Fruit fly (Drosophila melanogaster): ENCODE results near the gene TM9SF4.

Gene TM9SF4

dm6 chr2L:13793405-13793804 is 46.7 kb downstream of the TM9SF4 start, which contains the start of gene Sec71 (continued):
- no peak for TF ChIP-seq Hmx (GFP tag; optimal IDR thresholded peaks at IDR 0.05)
- TF ChIP-seq Spps (tag; optimal IDR thresholded peaks at IDR 0.05) = no peak
- no peak for TF ChIP-seq CTCF (GFP tag; optimal IDR thresholded peaks at IDR 0.05)
- TF ChIP-seq rib (GFP tag; IDR thresholded peaks at IDR 0.05) = no peak
- no peak for TF ChIP-seq CG2129 (GFP tag; IDR thresholded peaks at IDR 0.05; ENCODE audit: partially characterized antibody)
- no peak for TF ChIP-seq CG14014 (GFP tag; IDR thresholded peaks at IDR 0.05)
- no peak for TF ChIP-seq PHDP (tag; optimal IDR thresholded peaks at IDR 0.05)
- TF ChIP-seq lab (GFP tag; optimal IDR thresholded peaks at IDR 0.05) = no peak
- no peak for TF ChIP-seq Sox102F (GFP tag; optimal IDR thresholded peaks at IDR 0.05)
- TF ChIP-seq ara (GFP tag; IDR thresholded peaks at IDR 0.05) = no peak
- TF ChIP-seq slou (GFP tag; optimal IDR thresholded peaks at IDR 0.05) = no peak
- no peak for TF ChIP-seq HLHmδ (GFP tag; optimal IDR thresholded peaks at IDR 0.05)
- no peak for TF ChIP-seq CG18011 (GFP tag; optimal IDR thresholded peaks at IDR 0.05)
- no peak for TF ChIP-seq CG6272 (GFP tag; IDR thresholded peaks at IDR 0.05)
- TF ChIP-seq Myb (GFP tag; optimal IDR thresholded peaks at IDR 0.05) = peak; percentile 98
- TF ChIP-seq CG7839 (tag; optimal IDR thresholded peaks at IDR 0.05) = no peak
- TF ChIP-seq CG12071 (GFP tag; optimal IDR thresholded peaks at IDR 0.05) = no peak
- no peak for TF ChIP-seq luna (GFP tag; optimal IDR thresholded peaks at IDR 0.05)
- no peak for TF ChIP-seq fd96Cb (tag; optimal IDR thresholded peaks at IDR 0.05)
- TF ChIP-seq fu2 (GFP tag; optimal IDR thresholded peaks at IDR 0.05) = no peak
- TF ChIP-seq CG15514 (GFP tag; optimal IDR thresholded peaks at IDR 0.05) = no peak
- no peak for TF ChIP-seq CG12744 (GFP tag; optimal IDR thresholded peaks at IDR 0.05)
- peak; percentile 68 for TF ChIP-seq trem (tag; optimal IDR thresholded peaks at IDR 0.05)
- no peak for TF ChIP-seq Nf-YB (GFP tag; optimal IDR thresholded peaks at IDR 0.05)
- no peak for TF ChIP-seq CG1603 (tag; optimal IDR thresholded peaks at IDR 0.05)
- TF ChIP-seq Oli (tag; optimal IDR thresholded peaks at IDR 0.05) = no peak
- TF ChIP-seq pan (optimal IDR thresholded peaks at IDR 0.05) = no peak
- TF ChIP-seq pan (GFP tag; optimal IDR thresholded peaks at IDR 0.05 in 1 of 2, IDR thresholded peaks at IDR 0.05 in 1 of 2) = no peak
- no peak for TF ChIP-seq tap (tag; optimal IDR thresholded peaks at IDR 0.05)
- no peak for TF ChIP-seq klu (GFP tag; IDR thresholded peaks at IDR 0.05)
- TF ChIP-seq Dip2 (GFP tag; IDR thresholded peaks at IDR 0.05) = no peak
- no peak for TF ChIP-seq gcm (GFP tag; optimal IDR thresholded peaks at IDR 0.05)
- TF ChIP-seq Ssrp (tag; optimal IDR thresholded peaks at IDR 0.05) = no peak
- TF ChIP-seq CG1832 (GFP tag; optimal IDR thresholded peaks at IDR 0.05) = no peak
- no peak for TF ChIP-seq mam (GFP tag; optimal IDR thresholded peaks at IDR 0.05)
- no peak for TF ChIP-seq lov (optimal IDR thresholded peaks at IDR 0.05)
- TF ChIP-seq lov (GFP tag; IDR thresholded peaks at IDR 0.05) = no peak
- TF ChIP-seq Fer2 (tag; optimal IDR thresholded peaks at IDR 0.05) = no peak
- 0 out of 2 replicates have a peak, but pooled peaks have one; percentile 12 for TF ChIP-seq Drgx (GFP tag; IDR thresholded peaks at IDR 0.05)
- peak; percentile 78 for TF ChIP-seq pzg (GFP tag; optimal IDR thresholded peaks at IDR 0.05)
- no peak for TF ChIP-seq CG4820 (GFP tag; optimal IDR thresholded peaks at IDR 0.05)
- no peak for TF ChIP-seq CG10321 (GFP tag; IDR thresholded peaks at IDR 0.05)
- TF ChIP-seq Med (GFP tag) = peak; percentile 85
- peak; percentile 2 for TF ChIP-seq CG30403 (GFP tag; optimal IDR thresholded peaks at IDR 0.05)
- TF ChIP-seq HLH4C (GFP tag; IDR thresholded peaks at IDR 0.05; ENCODE audit: partially characterized antibody) = no peak
- peak; percentile 30; the same call in 1 of the 2 replicates for TF ChIP-seq bbx (GFP tag; IDR thresholded peaks at IDR 0.05; ENCODE audit: partially characterized antibody)
- no peak for TF ChIP-seq D (optimal IDR thresholded peaks at IDR 0.05)
- TF ChIP-seq D (GFP tag; optimal IDR thresholded peaks at IDR 0.05) = no peak
- no peak for TF ChIP-seq ATbp (GFP tag; optimal IDR thresholded peaks at IDR 0.05)
- TF ChIP-seq nerfin-2 (GFP tag; IDR thresholded peaks at IDR 0.05; ENCODE audit: partially characterized antibody) = 0 out of 2 replicates have a peak, but pooled peaks have one; percentile 23
- no peak for TF ChIP-seq dmrt99B (tag; optimal IDR thresholded peaks at IDR 0.05)
- TF ChIP-seq CG14710 (tag; optimal IDR thresholded peaks at IDR 0.05) = peak; percentile 45
